Fruit fly (Drosophila melanogaster) whole organism, embryonic: ENCODE measurements around the gene CG7702.

Source experiments
- Blimp-1 ChIP-seq: fragments of 200-800 bp; sonication (Bioruptor generic); optimal IDR thresholded peaks from 3 replicates; lab custom pipeline; 2018; ENCODE audit warnings: missing biosample characterization, missing genetic modification characterization, mild to moderate bottlenecking, moderate library complexity, missing genetic modification reagents
- CG10959 ChIP-seq: fragments of 200-800 bp; sonication (Bioruptor generic); IDR thresholded peaks from 2 replicates; pipeline ENCODE4 v1.3.6; 2022; ENCODE audit warnings: missing biosample characterization, missing genetic modification characterization
- CG42726 ChIP-seq: fragments of 200-800 bp; sonication (Bioruptor generic); IDR thresholded peaks from 2 replicates; pipeline ENCODE4 v1.3.6; 2022; ENCODE audit warnings: missing biosample characterization, missing genetic modification characterization; ENCODE audit not compliant: partially characterized antibody
- CG7372 ChIP-seq: fragments of 200-800 bp; sonication (Bioruptor generic); IDR thresholded peaks from 2 replicates; pipeline ENCODE4 v1.3.6; 2022; ENCODE audit warnings: missing biosample characterization, missing genetic modification characterization
- CG8290 ChIP-seq, 3 experiments: fragments of 200-800 bp; sonication (Bioruptor generic); optimal IDR thresholded peaks; 2 replicates each; lab custom pipeline; 2016 to 2019; ENCODE audit warnings: missing biosample characterization in 3 of 3, missing genetic modification characterization in 3 of 3, mild to moderate bottlenecking in 2 of 3, moderate library complexity in 1 of 3
- Fer2 ChIP-seq: fragments of 200-800 bp; sonication (Bioruptor generic); optimal IDR thresholded peaks from 2 replicates; lab custom pipeline; 2018; ENCODE audit warnings: missing biosample characterization, mild to moderate bottlenecking, missing genetic modification characterization, moderate library complexity
- ken ChIP-seq: fragments of 200-800 bp; sonication (Bioruptor generic); IDR thresholded peaks from 3 replicates; pipeline ENCODE4 v1.3.6; 2022; ENCODE audit warnings: missing biosample characterization, missing genetic modification characterization
- usp ChIP-seq: fragments of >200 bp; optimal IDR thresholded peaks from 2 replicates; lab custom pipeline; 2017; ENCODE audit warnings: missing biosample characterization, missing genetic modification characterization
- zen2 ChIP-seq: fragments of 200-800 bp; sonication (Bioruptor generic); IDR thresholded peaks from 3 replicates; pipeline ENCODE4 v1.3.6; 2022; ENCODE audit warnings: missing biosample characterization, missing genetic modification characterization; ENCODE audit not compliant: partially characterized antibody

DNA sequence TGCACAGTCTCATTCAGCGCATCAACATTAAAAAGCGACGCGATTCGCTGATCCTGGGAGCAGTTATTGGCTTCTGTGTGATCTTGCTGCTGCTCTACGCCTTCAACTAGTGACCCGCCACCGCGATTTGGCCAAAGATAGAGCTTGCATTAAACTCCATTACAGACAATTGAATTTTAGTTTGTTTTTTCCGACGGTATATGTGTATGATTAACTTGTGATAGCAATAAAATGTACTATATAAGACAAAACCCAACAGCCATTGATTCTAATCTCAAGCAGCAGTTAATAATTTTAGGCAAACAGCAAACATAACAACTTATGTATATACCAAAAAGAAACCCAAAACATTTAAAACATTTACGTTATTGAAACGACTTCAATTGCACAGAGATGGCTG, 4.1 kb upstream of the CG7702 start, which contains the start of gene CG31231:
- TF ChIP-seq Fer2 (tag; lab: Kevin White, UChicago) (no peak), CG8290 (GFP tag; optimal IDR thresholded peaks at IDR 0.05; lab: Kevin White, UChicago) (no peak), CG8290 (tag; optimal IDR thresholded peaks at IDR 0.05; lab: Kevin White, UChicago) (no peak), Blimp-1 (GFP tag; lab: Kevin White, UChicago) (no peak), CG7372 (GFP tag; lab: Robert Waterston, UW) (no peak), usp (GFP tag; lab: Kevin White, UChicago) (no peak), zen2 (no peak), CG42726 (no peak), ken (GFP tag; lab: Robert Waterston, UW) (no peak), CG10959 (GFP tag; lab: Robert Waterston, UW) (no peak)
